Worm (Caenorhabditis elegans) whole organism, L4/young adult: ENCODE results near the gene F59B10.3.

Experiments
- W03F9.2 ChIP-seq: fragments of 150-350 bp; optimal IDR thresholded peaks from 2 replicates; lab custom pipeline; 2014; ENCODE audit warnings: missing biosample characterization, missing genetic modification characterization
- dao-5 ChIP-seq: sonication (generic microtip); optimal IDR thresholded peaks from 2 replicates; lab custom pipeline; 2016; ENCODE audit warnings: missing genotype, missing genetic modification characterization, moderate library complexity, missing compliant biosample characterization
- him-1 ChIP-seq: sonication (generic microtip); optimal IDR thresholded peaks from 2 replicates; lab custom pipeline; 2016; ENCODE audit warnings: missing genotype, missing genetic modification reagents, missing genetic modification characterization, missing compliant biosample characterization

DNA sequence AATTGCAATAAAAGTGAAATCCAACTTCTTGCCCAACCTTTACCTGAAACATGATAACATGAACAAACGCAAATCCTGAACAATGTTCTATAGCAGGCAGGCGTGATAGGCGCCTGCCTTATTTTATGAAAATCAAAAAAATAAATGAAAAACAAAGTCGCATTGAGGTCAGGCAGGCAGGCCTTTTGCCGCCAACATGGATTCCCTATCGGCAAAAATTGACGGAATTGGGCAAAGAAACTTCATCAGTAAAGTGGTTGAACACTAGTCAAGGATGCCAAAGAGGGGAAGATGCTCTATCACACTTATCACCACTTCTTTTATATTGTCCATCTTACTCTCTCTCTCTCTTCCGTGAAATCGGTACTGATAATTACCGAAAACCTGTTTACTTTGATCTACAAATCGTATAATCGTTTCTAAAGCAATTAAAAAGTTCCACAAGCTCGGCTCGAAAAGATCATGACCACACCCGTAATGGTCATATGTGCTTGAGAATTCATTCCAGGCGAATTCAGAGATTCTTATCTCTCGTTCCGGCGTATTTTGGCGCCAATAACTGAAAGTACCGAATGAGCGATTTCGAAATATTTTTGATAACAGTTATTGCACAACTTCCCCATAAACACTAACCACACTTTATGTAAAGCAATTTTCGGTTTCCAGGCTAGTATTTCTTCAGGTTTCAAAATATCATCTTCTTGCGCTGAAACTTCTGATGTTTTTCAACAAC is 28.4 kb upstream of the F59B10.3 start, which contains the start of the genes clec-60 and ZK666.11:
- TF ChIP-seq him-1 (tag; lab: Kevin White, UChicago): no peak
- TF ChIP-seq W03F9.2: no peak
- no peak for TF ChIP-seq dao-5 (tag; lab: Kevin White, UChicago)
